Worm (Caenorhabditis elegans): ENCODE results near the gene H23L24.1.

DNA sequence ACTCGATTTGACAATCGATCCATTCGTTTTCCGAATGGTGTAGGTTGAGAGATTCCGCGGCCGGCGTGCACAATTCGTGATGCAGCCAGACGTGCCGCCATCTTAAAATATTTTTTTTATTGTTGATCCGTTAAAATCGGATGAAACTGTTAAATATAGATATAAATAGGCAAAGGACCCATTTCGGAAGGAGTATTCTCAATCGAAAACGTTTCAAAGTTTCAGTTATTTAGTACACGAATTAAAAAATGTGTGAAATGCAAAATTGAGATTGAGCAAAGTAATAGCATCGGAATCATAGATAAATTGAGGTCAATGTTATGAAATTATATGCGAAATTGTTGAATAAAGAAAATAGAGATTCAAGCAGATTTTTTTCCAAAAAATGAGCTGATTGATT is 21.7 kb downstream of the H23L24.1 start, which contains the start of gene mrps-33:
- TF ChIP-seq flt-1 (GFP tag; IDR thresholded peaks at IDR 0.05): no peak
- TF ChIP-seq ref-1 (GFP tag; conservative IDR thresholded peaks at IDR 0.05): no peak
- TF ChIP-seq tab-1 (GFP tag; IDR thresholded peaks at IDR 0.05): no peak
- TF ChIP-seq cog-1 (tag; optimal IDR thresholded peaks at IDR 0.05): no peak
- no peak for TF ChIP-seq med-1 (GFP tag; optimal IDR thresholded peaks at IDR 0.05; ENCODE audit: insufficient read depth)
- no peak for TF ChIP-seq ztf-23 (GFP tag; IDR thresholded peaks at IDR 0.05)
- TF ChIP-seq klf-2 (GFP tag; conservative IDR thresholded peaks at IDR 0.05): no peak
- no peak for TF ChIP-seq T22C8.4 (GFP tag; IDR thresholded peaks at IDR 0.05)
